Fruit fly (Drosophila melanogaster): ENCODE results near the gene laza.
A peak's percentile ranks its signal among the peaks of the same experiment; 100 is the strongest.

Gene laza

DNA sequence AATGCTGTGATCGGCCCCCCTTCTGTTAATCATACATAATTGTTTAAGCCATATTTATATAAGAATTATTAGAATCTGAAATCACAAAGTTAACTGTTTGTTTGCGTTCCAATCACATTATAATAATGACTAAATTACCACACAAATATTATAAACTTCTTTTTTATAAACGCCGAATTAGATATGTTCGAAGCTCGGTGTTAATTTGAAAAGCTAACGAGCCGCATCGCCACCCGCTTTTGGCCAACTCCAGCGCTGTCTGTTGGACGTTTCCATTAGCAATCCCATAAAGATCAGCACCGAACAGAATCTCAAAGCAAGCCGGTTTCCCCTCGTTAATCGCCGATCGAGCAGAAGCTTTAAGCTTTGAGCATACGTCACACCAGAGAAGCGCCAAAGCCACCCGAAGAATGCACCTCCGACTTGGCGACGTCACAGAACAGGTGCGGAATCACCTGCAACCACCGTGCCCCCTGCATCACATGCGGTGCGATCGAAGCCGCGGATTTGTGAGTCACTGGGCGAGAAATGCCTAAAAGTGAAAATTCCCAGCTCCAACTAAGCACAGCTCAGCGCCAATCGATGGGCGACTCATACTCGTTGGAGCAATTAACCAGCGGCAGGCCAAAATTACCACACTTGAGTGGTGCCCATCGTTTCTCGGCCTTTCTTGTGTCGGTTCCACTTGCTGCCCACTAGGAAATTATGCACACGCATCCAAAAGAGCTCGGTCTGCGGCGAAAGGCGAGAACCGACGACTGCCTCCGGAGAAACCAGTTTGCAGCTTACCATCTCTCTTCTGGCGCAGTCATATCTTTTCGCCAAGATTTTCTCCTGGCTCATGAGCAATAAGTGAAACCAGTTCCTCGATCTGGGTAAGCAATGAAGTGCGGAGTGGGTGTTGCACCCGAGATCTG lies 4.8 kb upstream of the laza start, which contains the start of gene CG11438 (continued):
- TF ChIP-seq Scr (GFP tag; IDR thresholded peaks at IDR 0.05; ENCODE audit: partially characterized antibody) (no peak), gro (GFP tag; optimal IDR thresholded peaks at IDR 0.05) (peak; percentile 23), CG12299 (tag; optimal IDR thresholded peaks at IDR 0.05) (no peak), CG6689 (GFP tag; IDR thresholded peaks at IDR 0.05) (no peak), E2f1 (GFP tag; IDR thresholded peaks at IDR 0.05) (no peak), CG17912 (GFP tag; optimal IDR thresholded peaks at IDR 0.05) (no peak), H15 (GFP tag; IDR thresholded peaks at IDR 0.05) (no peak), Blimp-1 (GFP tag; optimal IDR thresholded peaks at IDR 0.05) (peak; percentile 76), br (optimal IDR thresholded peaks at IDR 0.05) (no peak), CG14441 (GFP tag; IDR thresholded peaks at IDR 0.05) (no peak), zfh2 (GFP tag; optimal IDR thresholded peaks at IDR 0.05) (no peak), MBD-R2 (GFP tag; IDR thresholded peaks at IDR 0.05) (no peak), hkb (optimal IDR thresholded peaks at IDR 0.05) (no peak), hkb (GFP tag; IDR thresholded peaks at IDR 0.05) (no peak), CG7786 (GFP tag; optimal IDR thresholded peaks at IDR 0.05) (no peak), CG15601 (tag; optimal IDR thresholded peaks at IDR 0.05) (peak; percentile 15), vfl (GFP tag; optimal IDR thresholded peaks at IDR 0.05) (no peak), nerfin-1 (tag; optimal IDR thresholded peaks at IDR 0.05) (no peak), dysf (GFP tag; IDR thresholded peaks at IDR 0.05) (no peak), CG11085 (GFP tag; IDR thresholded peaks at IDR 0.05) (no peak), CG4360 (GFP tag; IDR thresholded peaks at IDR 0.05) (no peak), CG31388 (GFP tag; optimal IDR thresholded peaks at IDR 0.05) (no peak), schlank (tag; optimal IDR thresholded peaks at IDR 0.05) (no peak), bsh (GFP tag; optimal IDR thresholded peaks at IDR 0.05) (no peak), CG6272 (GFP tag; IDR thresholded peaks at IDR 0.05) (no peak), Ssrp (tag; optimal IDR thresholded peaks at IDR 0.05) (no peak), CG14050 (GFP tag; IDR thresholded peaks at IDR 0.05) (no peak), otp (GFP tag; IDR thresholded peaks at IDR 0.05) (0 out of 3 replicates have a peak, but pooled peaks have one; percentile 7), E2f2 (GFP tag; IDR thresholded peaks at IDR 0.05) (no peak), ab (GFP tag; optimal IDR thresholded peaks at IDR 0.05) (no peak), D (optimal IDR thresholded peaks at IDR 0.05) (no peak), D (GFP tag; optimal IDR thresholded peaks at IDR 0.05) (no peak), croc (GFP tag; conservative IDR thresholded peaks at IDR 0.05) (no peak), stwl (tag; optimal IDR thresholded peaks at IDR 0.05) (no peak), CG13296 (GFP tag; optimal IDR thresholded peaks at IDR 0.05) (no peak), HLHmδ (GFP tag; optimal IDR thresholded peaks at IDR 0.05) (no peak), CG10654 (GFP tag; optimal IDR thresholded peaks at IDR 0.05) (no peak), salm (tag; optimal IDR thresholded peaks at IDR 0.05) (no peak), sd (tag; optimal IDR thresholded peaks at IDR 0.05) (peak; percentile 82), MESR4 (GFP tag; optimal IDR thresholded peaks at IDR 0.05) (no peak), CG3847 (GFP tag; IDR thresholded peaks at IDR 0.05) (no peak), ttk (GFP tag; IDR thresholded peaks at IDR 0.05) (no peak), dmrt99B (tag; optimal IDR thresholded peaks at IDR 0.05) (no peak), HLH4C (GFP tag; IDR thresholded peaks at IDR 0.05; ENCODE audit: partially characterized antibody) (no peak), az2 (GFP tag; optimal IDR thresholded peaks at IDR 0.05) (no peak), unc-4 (GFP tag; IDR thresholded peaks at IDR 0.05; ENCODE audit: partially characterized antibody) (no peak), Hr3 (GFP tag; optimal IDR thresholded peaks at IDR 0.05) (no peak), al (GFP tag; IDR thresholded peaks at IDR 0.05) (no peak), CG18764 (GFP tag; optimal IDR thresholded peaks at IDR 0.05) (no peak), tup (GFP tag; optimal IDR thresholded peaks at IDR 0.05) (no peak), Tbp (GFP tag; optimal IDR thresholded peaks at IDR 0.05) (no peak)
